Worm (Caenorhabditis elegans): ENCODE results near the gene ZK180.8.

DNA sequence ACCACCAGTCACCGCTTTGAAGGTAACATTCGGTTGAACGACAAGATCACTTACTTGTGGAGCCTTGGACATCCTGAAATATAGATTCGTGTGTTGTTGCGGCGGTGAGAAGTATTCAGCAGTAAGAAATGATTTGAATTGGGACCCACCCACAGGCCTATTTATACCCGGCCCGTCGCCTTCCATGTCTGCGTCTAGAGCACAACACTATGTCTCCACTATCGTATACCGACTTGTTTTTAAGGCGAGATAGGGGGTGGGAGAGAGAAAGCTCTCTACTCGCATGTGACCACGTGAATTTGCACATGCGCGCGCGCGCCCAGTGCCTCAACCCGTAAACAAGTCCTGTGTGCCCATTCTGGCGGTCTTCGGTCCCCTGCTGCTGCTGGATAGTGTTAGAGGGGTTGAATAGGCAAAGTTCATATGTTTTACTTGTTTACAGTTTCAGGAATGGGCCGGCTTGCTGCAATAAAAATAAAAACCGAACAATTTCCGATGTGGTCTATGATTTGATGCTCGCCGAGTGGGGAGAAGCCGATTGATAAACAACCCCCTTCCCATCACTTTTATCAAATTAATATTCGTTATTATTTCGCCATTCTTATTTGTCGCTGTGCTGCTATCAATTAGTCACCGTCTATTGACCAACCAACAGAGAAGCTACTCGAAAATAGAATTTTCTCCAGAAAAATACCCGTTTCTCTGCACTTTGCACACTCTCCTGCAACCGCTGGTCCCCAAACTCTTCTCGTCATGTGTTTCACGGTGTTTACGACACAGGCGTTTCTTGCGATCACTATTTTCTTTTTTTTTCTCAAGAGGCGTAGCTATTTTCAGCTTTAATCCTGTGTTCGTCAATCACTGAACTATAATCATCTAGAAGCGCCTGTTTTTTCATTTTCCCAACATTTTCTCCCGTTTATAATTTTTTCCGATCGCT, 41.5 kb downstream of the ZK180.8 start:
- TF ChIP-seq flt-1 (GFP tag; IDR thresholded peaks at IDR 0.05) (no peak), tbx-11 (GFP tag; IDR thresholded peaks at IDR 0.05) (no peak), ama-1 (optimal IDR thresholded peaks at IDR 0.05) (no peak), hmbx-1 (tag; optimal IDR thresholded peaks at IDR 0.05) (no peak), scrt-1 (GFP tag; IDR thresholded peaks at IDR 0.05) (no peak), tra-4 (tag; optimal IDR thresholded peaks at IDR 0.05) (no peak), ceh-13 (GFP tag; optimal IDR thresholded peaks at IDR 0.05) (no peak), F13C5.2 (tag; optimal IDR thresholded peaks at IDR 0.05) (no peak), hnd-1 (tag; optimal IDR thresholded peaks at IDR 0.05) (no peak), ceh-36 (tag; optimal IDR thresholded peaks at IDR 0.05) (no peak), B0310.2 (tag; optimal IDR thresholded peaks at IDR 0.05) (no peak), hmg-4 (GFP tag; optimal IDR thresholded peaks at IDR 0.05) (no peak)

Measured in whole organism, early embryonic.